Worm (Caenorhabditis elegans) whole organism, dauer: ENCODE data around the gene C17F4.8.

Experiments used
- unc-62 ChIP-seq: sonication (generic microtip); optimal IDR thresholded peaks from 2 replicates; lab custom pipeline; 2017; ENCODE audit warnings: missing biosample characterization, missing genetic modification reagents, missing genetic modification characterization

The C17F4.8 gene

DNA sequence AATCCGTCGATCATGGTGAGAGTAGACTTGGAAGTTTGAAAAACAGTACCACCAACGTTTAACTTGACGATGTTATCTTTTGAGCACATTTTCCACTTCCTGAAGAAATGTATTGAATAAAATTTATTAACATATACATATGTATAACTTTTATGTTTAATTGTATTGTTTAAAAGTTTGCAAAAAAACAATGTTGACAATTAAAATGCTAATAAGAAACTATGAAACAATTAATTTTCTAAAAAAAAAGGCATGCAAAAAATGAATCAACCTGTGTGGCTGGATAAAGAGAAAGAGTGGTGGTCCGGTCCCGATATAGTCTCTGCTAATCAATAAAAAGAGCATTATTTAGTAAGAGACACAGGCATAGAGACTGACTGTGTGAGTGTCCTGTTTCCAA lies at the start of gene C17F4.8:
C17F4.8 (minus strand) TSS at position 101 of the 400 bp plus-strand sequence.
- TF ChIP-seq unc-62 (GFP tag; lab: Kevin White, UChicago): no peak

DNA sequence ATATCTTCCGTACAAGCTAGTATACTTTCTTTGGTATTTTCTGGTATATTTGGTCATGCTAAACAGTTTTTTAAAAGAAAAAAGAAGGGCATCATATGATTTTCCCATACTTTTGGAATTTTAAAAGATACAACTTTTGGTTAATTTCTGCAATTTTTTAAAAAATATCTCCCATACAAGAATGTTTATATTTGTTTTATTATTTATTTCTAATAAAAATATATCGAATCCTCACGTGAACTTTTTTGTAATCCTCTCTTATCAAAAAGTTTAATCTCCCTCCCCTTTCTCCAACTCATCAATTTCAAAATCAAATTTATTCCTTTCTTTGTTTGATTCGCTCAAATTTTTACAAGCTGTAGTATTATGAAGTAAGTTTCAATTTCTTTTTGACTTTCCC lies 47.7 kb upstream of the C17F4.8 start, which contains the start of gene nep-13:
nep-13 (plus strand) TSS at position 301 of the 400 bp plus-strand sequence.
- TF ChIP-seq unc-62 (GFP tag; lab: Kevin White, UChicago): no peak

DNA sequence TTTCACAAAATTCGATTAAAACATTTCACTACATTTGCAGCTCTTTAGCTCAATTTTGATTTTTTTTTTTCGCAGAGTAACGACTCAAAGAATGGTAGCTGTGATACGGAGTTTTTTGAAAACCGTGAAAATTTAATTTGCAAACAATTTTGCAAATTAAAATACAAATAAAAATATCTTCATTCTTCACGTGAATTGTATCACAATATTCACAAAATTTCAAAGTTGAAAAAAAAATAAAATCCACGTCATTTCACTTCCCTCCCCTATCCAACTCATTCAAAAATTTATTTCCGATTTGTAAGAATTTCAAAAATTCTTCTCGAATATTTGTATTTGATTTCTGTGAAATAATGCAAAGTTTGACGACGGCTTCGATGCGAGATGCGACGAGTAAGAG lies 44.0 kb upstream of the C17F4.8 start, which contains the start of gene wht-4:
wht-4 (plus strand) TSS at position 301 of the 400 bp plus-strand sequence.
- TF ChIP-seq unc-62 (GFP tag; lab: Kevin White, UChicago): no peak

DNA sequence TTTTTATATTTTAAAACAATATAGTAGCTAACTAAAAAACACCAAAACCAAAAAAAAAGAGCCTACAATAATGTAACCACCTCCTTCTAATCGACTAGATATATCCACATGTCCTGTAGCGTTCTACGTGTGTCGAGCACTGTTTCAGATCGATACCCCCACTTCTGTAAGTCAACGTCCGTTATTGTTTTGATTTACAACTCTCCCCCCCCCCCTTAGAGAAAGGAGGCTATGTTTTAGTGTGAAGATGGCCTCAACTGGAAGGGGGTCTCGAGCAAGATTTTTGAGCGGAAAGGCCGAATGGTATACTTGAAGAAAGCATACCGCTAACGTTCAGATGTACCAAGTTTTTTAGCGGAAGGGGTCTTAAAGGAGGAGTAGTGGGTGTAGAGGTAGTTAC lies 43.1 kb upstream of the C17F4.8 start, which contains the start of gene F02E11.4:
F02E11.4 (minus strand) TSS at position 101 of the 400 bp plus-strand sequence.
- TF ChIP-seq unc-62 (GFP tag; lab: Kevin White, UChicago): no peak

DNA sequence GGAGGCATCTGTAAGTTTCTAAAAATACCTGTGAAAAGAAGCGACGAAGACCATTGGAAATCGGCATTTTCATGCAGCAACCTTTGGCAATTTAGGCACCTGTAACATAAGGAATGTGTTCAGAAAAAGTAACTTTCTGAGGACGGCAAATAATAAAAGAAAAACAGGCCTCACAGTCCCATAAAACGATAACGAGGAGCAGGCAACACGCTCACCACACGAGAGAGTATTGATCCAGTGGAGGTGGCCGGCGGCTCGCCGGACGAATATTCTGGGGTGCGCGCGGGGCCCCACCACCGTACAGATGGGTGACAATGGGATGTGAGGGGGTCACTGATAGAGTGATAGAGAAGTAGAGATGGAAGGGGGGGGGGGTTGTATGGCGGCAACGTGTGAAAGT lies 40.3 kb upstream of the C17F4.8 start, which contains the start of gene F02E11.3:
F02E11.3 (minus strand) TSS at position 101 of the 400 bp plus-strand sequence.
- TF ChIP-seq unc-62 (GFP tag; lab: Kevin White, UChicago): no peak

DNA sequence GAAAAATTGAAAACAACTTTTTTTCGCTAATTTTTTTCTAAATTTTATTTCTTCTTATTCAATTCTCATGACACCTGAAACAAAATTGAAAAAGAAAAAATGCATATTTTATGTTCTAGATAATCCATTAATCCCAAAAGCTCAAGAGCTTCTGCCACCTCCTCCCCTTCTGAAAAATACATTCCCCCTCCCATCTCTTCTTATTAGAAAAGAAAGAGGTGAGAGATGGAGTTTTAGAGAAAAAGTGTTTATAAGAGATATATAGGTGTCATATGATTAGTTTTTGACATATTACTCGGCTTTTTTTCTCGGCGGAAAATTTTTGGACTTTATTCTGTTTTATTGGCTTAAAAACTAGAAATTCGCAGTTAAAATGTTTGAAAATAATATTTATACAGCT lies 36.0 kb upstream of the C17F4.8 start:
- TF ChIP-seq unc-62 (GFP tag; lab: Kevin White, UChicago): no peak

DNA sequence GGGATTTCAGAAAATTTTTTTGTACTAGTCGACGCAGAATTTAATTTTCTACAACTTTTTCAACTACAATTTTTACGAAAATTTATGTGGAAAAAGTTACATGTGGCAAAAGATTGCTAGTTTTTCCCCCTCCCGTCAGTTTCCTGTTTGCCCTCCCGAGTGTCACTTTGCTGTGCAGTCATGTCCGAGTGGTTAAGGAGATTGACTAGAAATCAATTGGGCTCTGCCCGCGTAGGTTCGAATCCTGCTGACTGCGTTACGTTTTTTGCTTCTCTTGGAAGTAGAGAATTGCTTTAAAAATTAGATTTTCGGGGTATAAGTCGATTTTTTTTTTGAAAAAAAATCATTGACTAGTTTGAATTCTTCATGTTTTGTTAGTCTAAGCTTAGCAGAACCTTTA lies 33.2 kb upstream of the C17F4.8 start:
- TF ChIP-seq unc-62 (GFP tag; lab: Kevin White, UChicago): no peak

DNA sequence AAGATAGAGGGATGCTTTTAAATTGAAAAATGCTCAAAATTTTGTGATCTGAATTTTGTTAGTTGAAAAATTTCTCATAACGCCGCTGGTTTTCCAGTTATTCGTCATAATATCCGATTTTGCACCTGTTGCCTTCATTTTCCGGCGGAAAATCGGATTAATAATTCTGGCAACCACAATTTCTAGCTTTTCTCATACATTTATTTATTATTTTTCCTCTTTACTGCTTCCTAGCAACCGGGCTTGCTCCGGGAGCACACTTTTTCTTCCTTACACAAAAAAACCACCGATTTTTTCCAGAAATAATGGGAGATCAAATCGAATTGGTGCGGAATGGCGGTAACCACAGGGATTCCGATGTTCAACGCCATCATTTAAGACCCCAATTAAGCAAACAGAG lies 32.7 kb upstream of the C17F4.8 start, which contains the start of gene F02E11.7:
F02E11.7 (plus strand) TSS at position 301 of the 400 bp plus-strand sequence.
- no peak for TF ChIP-seq unc-62 (GFP tag; lab: Kevin White, UChicago)

DNA sequence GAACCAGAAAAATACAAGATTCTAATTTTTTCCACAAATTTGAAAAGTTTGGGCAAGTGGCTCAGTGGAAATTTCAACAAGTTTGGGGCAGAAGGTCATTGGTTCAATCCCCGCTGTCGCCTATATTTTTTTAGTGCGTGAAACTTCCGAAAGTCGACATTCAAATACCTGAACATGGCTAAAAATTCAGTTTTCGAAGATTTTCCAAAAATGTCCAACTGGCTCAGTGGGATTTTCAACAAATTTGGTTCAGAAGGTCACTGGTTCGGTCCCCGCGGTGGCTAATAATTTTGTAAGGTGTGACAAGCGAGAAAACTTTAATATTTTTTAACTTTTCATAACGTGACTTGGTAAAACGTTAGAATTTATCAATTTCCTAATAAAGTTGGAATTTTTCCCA lies 30.1 kb upstream of the C17F4.8 start:
- no peak for TF ChIP-seq unc-62 (GFP tag; lab: Kevin White, UChicago)

DNA sequence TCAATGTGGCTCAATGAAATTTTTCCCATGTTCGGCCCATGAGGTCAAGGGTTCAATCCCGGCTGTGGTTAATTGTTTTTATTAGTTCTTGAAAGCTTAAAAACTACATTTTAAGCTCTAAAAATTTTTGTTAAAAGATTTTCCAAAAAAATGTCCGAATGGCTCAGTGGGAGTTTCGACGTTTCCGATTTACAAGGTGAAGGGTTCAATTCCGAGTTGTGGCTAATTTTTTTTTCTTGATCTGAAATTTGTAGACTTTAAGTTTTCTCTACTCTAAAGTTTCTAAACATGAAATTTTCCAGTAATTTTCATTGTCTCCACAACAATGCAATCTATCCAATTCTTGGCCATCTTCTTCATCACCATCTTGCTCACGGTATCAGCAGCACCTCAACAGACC lies 27.9 kb upstream of the C17F4.8 start, which contains the start of gene F02E11.2:
F02E11.2 (plus strand) TSS at position 301 of the 400 bp plus-strand sequence.
- no peak for TF ChIP-seq unc-62 (GFP tag; lab: Kevin White, UChicago)

DNA sequence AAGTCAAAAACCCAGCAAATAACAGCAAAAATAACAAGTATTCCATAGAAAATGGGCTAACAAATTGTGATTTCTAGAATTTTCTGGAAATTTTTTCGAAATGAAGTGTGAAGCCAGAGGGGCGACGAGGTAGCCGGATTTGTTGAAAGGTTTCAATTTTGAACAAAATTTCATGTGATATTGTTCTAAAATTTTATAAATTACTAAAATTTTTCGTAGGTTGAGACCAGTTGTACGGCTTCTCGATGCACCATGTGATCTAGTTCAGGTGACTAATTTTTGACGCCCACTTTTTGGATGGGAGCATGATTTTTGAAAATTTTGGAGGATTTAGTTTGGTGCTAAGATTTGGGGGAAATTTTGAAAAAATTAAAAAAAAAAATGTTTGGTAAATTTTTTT lies 24.6 kb upstream of the C17F4.8 start, which contains the start of gene gcy-19:
gcy-19 (minus strand) TSS at position 101 of the 400 bp plus-strand sequence.
- no peak for TF ChIP-seq unc-62 (GFP tag; lab: Kevin White, UChicago)

DNA sequence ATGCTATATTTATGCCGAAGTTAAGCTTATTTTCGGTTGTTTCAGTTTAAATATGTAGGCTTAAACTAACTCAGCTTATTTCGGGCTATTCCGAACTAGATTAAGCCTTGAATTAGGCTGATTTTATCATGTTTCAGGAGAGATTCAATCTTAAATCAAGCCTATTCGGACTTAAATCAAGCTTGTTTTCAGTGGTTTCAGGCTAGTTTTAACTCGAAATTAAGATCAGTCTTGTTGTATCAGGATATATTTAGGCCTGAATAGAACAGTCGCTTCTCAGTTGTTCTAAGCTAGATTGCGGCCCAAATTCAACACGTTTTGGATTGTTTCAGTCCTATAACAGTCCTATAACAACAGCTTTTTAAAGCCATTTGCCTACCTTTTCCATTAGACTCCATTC lies 17.2 kb upstream of the C17F4.8 start:
- no peak for TF ChIP-seq unc-62 (GFP tag; lab: Kevin White, UChicago)

DNA sequence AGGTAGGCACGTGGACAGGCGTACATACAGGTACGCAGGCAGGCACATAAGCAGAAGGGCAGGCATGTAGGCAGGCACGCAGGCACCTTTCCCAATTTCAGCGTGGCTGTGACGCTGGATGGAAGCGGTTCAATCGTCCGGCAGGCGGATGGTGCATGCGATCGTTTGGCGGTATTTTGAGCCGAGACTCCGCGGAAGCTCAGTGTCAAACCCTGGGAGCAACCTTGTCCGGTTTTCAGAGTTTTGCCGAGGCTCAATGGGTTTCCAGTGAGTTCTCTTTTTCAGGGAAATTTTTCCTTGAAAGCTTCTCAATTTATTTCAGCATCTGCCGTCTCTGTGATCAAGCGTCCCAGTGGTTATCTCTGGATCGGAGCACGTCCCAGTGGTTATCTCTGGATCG lies 15.6 kb upstream of the C17F4.8 start:
- no peak for TF ChIP-seq unc-62 (GFP tag; lab: Kevin White, UChicago)

DNA sequence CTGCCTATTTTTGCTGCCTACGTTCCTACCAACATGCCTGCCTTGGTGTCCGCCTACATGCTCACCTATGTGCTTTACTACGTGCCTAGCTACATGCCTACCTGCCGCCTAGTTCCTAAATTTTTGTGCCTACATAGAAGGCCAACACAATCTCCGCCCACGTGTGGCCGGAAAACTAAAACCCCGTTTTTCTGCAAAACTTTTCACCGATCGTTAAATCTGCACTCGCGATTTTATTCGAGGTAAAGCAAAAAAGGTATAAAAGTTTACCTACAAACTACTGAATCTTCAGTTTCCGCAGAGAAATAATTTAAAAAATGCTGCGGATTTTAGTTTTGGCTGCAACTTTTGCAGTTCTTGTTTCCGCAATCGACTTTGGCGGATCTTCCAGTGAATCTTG lies 14.8 kb upstream of the C17F4.8 start, which contains the start of gene clec-124:
clec-124 (plus strand) TSS at position 301 of the 400 bp plus-strand sequence.
- TF ChIP-seq unc-62 (GFP tag; lab: Kevin White, UChicago): no peak

DNA sequence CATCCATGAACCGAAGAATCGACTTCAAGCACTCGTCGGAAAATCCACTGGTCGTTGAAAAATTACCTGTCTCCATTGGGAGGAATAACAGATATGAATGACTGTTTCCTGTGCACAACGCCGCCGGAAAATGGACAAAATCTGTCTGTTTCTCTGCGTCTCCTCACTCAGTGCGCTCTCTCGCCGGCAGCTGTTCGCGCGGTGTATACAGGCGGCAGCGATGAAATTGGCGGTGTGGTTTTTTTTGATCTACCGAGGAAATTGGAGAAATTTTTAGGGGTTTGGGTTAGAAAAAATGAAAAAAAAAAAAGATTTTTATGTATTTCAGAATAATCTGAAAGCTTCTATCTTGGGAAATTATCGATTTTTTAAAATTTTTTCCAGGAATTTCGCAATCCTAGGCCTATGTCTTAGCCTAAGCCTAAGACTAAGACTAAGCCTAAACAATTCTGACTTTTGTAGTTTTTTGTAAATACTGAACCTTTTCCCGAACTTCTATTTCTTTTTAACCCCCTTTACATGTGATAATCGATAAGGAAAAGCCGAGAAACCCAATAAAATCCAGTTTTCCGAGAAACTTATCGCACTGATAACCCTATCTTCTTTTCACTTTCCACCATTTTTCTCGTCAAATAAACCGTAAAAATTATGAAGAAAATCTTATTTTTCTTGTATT lies 13.6 kb upstream of the C17F4.8 start, which contains the start of the genes fbxc-50 and C17F4.2:
fbxc-50 (minus strand) TSS at position 81 of the 676 bp plus-strand sequence.
C17F4.2 (plus strand) TSS at position 626 of the 676 bp plus-strand sequence.
- TF ChIP-seq unc-62 (GFP tag; lab: Kevin White, UChicago): no peak

DNA sequence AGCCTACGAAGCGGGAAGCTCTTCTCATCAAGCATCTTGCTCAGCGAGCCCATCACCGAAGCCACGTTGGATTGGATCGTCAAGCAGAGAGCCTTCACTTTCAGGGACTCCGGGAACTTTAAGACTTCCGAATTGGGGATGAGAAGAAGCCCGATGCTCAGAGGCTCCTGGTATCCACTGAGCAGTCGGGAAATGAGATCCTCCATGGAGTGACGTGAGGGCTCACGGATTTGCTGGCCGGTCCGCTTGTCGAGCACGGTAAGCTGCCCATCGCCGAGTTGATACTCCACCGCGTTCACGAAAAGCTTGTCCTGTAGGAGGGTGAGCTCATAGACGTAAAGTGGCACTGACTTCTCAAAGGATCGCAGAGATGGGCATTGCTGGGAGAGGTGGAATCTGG lies 12.9 kb upstream of the C17F4.8 start:
- no peak for TF ChIP-seq unc-62 (GFP tag; lab: Kevin White, UChicago)
